Worm (Caenorhabditis elegans) whole organism, midembryonic: ENCODE data around the gene W04E12.4.

Experiments used
- T22C8.4 ChIP-seq: fragments of 200-800 bp; sonication (Bioruptor generic); IDR thresholded peaks from 2 replicates; pipeline ENCODE4 v1.3.6; 2022; ENCODE audit warnings: missing genetic modification characterization, missing compliant biosample characterization
- med-1 ChIP-seq: sonication (generic microtip); optimal IDR thresholded peaks from 2 replicates; lab custom pipeline; 2017; ENCODE audit warnings: missing genetic modification characterization, mild to moderate bottlenecking, missing compliant biosample characterization, antibody characterized with exemption, missing genetic modification reagents; ENCODE audit not compliant: insufficient read depth
- ref-1 ChIP-seq: fragments of 200-800 bp; sonication (Bioruptor generic); conservative IDR thresholded peaks from 2 replicates; pipeline ENCODE4 v1.3.6; 2022; ENCODE audit warnings: missing genetic modification reagents, missing genetic modification characterization, missing compliant biosample characterization
- ztf-23 ChIP-seq: fragments of 200-800 bp; sonication (Bioruptor generic); IDR thresholded peaks from 2 replicates; pipeline ENCODE4 v1.3.6; 2022; ENCODE audit warnings: missing genetic modification reagents, missing genetic modification characterization, missing compliant biosample characterization

DNA sequence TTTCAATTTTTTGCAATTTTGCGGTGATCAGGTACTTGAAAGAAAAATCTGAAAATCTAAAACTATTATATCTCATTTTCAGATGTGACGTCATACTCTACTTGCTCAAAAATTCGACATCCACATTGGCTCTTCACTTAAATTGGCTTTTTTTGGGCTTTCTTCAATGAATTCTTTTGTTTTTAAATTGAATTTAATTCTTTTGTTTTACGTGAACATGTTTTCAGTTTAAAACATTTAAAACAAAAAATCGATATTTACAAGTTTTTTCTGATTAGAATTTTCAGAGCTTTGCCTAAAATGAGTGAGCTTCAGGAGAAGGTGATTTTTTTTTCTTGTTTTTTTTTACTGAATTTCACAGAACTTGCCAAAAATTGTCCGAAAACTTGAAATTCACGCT lies 1.8 kb upstream of the W04E12.4 start, which contains the start of gene W04E12.3:
- TF ChIP-seq ztf-23 (no peak), med-1 (GFP tag; lab: Kevin White, UChicago) (no peak), ref-1 (GFP tag; lab: Robert Waterston, UW) (no peak), T22C8.4 (GFP tag; lab: Robert Waterston, UW) (no peak)
